Fruit fly (Drosophila melanogaster) whole organism, prepupa: ENCODE measurements around the gene CG45413.

Experiments used
- Blimp-1 ChIP-seq: fragments of 200-800 bp; sonication (Bioruptor generic); optimal IDR thresholded peaks from 3 replicates; lab custom pipeline; 2017; ENCODE audit warnings: missing biosample characterization, missing genetic modification characterization, mild to moderate bottlenecking, moderate library complexity, missing genetic modification reagents
- CG10631 ChIP-seq: fragments of 200-800 bp; sonication (Bioruptor generic); optimal IDR thresholded peaks from 2 replicates; lab custom pipeline; 2016; ENCODE audit warnings: missing biosample characterization, missing genetic modification characterization
- CG10669 ChIP-seq: fragments of 200-800 bp; sonication (Bioruptor generic); optimal IDR thresholded peaks from 3 replicates; lab custom pipeline; 2018; ENCODE audit warnings: missing biosample characterization, mild to moderate bottlenecking, missing genetic modification characterization, moderate library complexity
- CG11294 ChIP-seq: fragments of 200-800 bp; sonication (Bioruptor generic); IDR thresholded peaks from 2 replicates; pipeline ENCODE4 v1.3.6; 2022; ENCODE audit warnings: missing biosample characterization, missing genetic modification characterization
- CG11762 ChIP-seq: fragments of 200-800 bp; sonication (Bioruptor generic); optimal IDR thresholded peaks from 3 replicates; lab custom pipeline; 2016; ENCODE audit warnings: missing biosample characterization, missing genetic modification characterization; ENCODE audit not compliant: insufficient read depth
- CG11902 ChIP-seq: fragments of 200-800 bp; sonication (Bioruptor generic); optimal IDR thresholded peaks from 3 replicates; lab custom pipeline; 2016; ENCODE audit warnings: missing biosample characterization, missing genetic modification characterization
- CG15336 ChIP-seq: fragments of 200-800 bp; sonication (Bioruptor generic); IDR thresholded peaks from 2 replicates; pipeline ENCODE4 v1.3.6; 2022; ENCODE audit warnings: missing biosample characterization, missing genetic modification characterization
- CG1621 ChIP-seq: fragments of 200-800 bp; sonication (Bioruptor generic); optimal IDR thresholded peaks from 3 replicates; lab custom pipeline; 2018; ENCODE audit warnings: missing biosample characterization, mild to moderate bottlenecking, missing genetic modification characterization
- CG16779 ChIP-seq: fragments of 200-800 bp; sonication (Bioruptor generic); optimal IDR thresholded peaks from 3 replicates; lab custom pipeline; 2017; ENCODE audit warnings: missing biosample characterization, mild to moderate bottlenecking, missing genetic modification characterization
- CG3032 ChIP-seq: fragments of 200-800 bp; optimal IDR thresholded peaks from 2 replicates; lab custom pipeline; 2019; ENCODE audit warnings: missing biosample characterization, mild to moderate bottlenecking, missing genetic modification characterization, moderate library complexity
- CG31627 ChIP-seq: fragments of 200-800 bp; sonication (Bioruptor generic); optimal IDR thresholded peaks from 3 replicates; lab custom pipeline; 2016; ENCODE audit warnings: missing biosample characterization, missing genetic modification characterization
- CG32006 ChIP-seq: fragments of 200-800 bp; sonication (Bioruptor generic); optimal IDR thresholded peaks from 3 replicates; lab custom pipeline; 2017; ENCODE audit warnings: missing biosample characterization, mild to moderate bottlenecking, missing genetic modification characterization
- CG3919 ChIP-seq: fragments of 200-800 bp; sonication (Bioruptor generic); optimal IDR thresholded peaks from 3 replicates; lab custom pipeline; 2016; ENCODE audit warnings: missing biosample characterization, missing genetic modification characterization
- CG4318 ChIP-seq: fragments of 200-800 bp; sonication (Bioruptor generic); optimal IDR thresholded peaks from 3 replicates; lab custom pipeline; 2017; ENCODE audit warnings: missing biosample characterization, mild to moderate bottlenecking, missing genetic modification characterization
- CG6163 ChIP-seq: fragments of 200-800 bp; sonication (Bioruptor generic); IDR thresholded peaks from 3 replicates; pipeline ENCODE4 v1.3.6; 2022; ENCODE audit warnings: missing biosample characterization, missing genetic modification characterization
- CG6276 ChIP-seq: fragments of 200-800 bp; sonication (Bioruptor generic); optimal IDR thresholded peaks from 2 replicates; lab custom pipeline; 2017; ENCODE audit warnings: missing biosample characterization, mild to moderate bottlenecking, missing genetic modification characterization
- CG6808 ChIP-seq: fragments of 200-800 bp; sonication (Bioruptor generic); optimal IDR thresholded peaks from 3 replicates; lab custom pipeline; 2017; ENCODE audit warnings: missing biosample characterization, missing genetic modification characterization, mild to moderate bottlenecking, moderate library complexity, missing genetic modification reagents
- CG6854 ChIP-seq: fragments of 200-800 bp; sonication (Bioruptor generic); optimal IDR thresholded peaks from 2 replicates; lab custom pipeline; 2017; ENCODE audit warnings: missing biosample characterization, mild to moderate bottlenecking, missing genetic modification characterization
- CG7368 ChIP-seq: fragments of 200-800 bp; sonication (Bioruptor generic); optimal IDR thresholded peaks from 3 replicates; lab custom pipeline; 2016; ENCODE audit warnings: missing biosample characterization, missing genetic modification characterization
- CG8119 ChIP-seq: fragments of 200-800 bp; sonication (Bioruptor generic); IDR thresholded peaks from 3 replicates; pipeline ENCODE4 v1.3.6; 2022; ENCODE audit warnings: missing biosample characterization, missing genetic modification characterization
- CG8632 ChIP-seq: fragments of 200-800 bp; sonication (Bioruptor generic); optimal IDR thresholded peaks from 3 replicates; lab custom pipeline; 2016; ENCODE audit warnings: missing biosample characterization, missing genetic modification characterization
- Eip75B ChIP-seq: fragments of 200-800 bp; sonication (Bioruptor generic); optimal IDR thresholded peaks from 3 replicates; lab custom pipeline; 2016; ENCODE audit warnings: missing biosample characterization, missing genetic modification characterization
- Eip78C ChIP-seq: fragments of 200-800 bp; sonication (Bioruptor generic); peaks from one replicate; lab custom pipeline; 2016; ENCODE audit warnings: missing biosample characterization, missing genetic modification characterization
- Eip93F ChIP-seq: fragments of 200-800 bp; sonication (Bioruptor generic); optimal IDR thresholded peaks from 2 replicates; lab custom pipeline; 2016; ENCODE audit warnings: missing biosample characterization, mild to moderate bottlenecking, missing genetic modification characterization
- Ets96B ChIP-seq: fragments of 200-800 bp; optimal IDR thresholded peaks from 2 replicates; lab custom pipeline; 2019; ENCODE audit warnings: missing biosample characterization, mild to moderate bottlenecking, missing genetic modification characterization, moderate library complexity
- Hr38 ChIP-seq: sonication (Bioruptor generic); optimal IDR thresholded peaks from 2 replicates; lab custom pipeline; 2016; ENCODE audit warnings: missing biosample characterization, missing genetic modification characterization
- Hr39 ChIP-seq: fragments of 200-800 bp; sonication (Bioruptor generic); optimal IDR thresholded peaks from 2 replicates; lab custom pipeline; 2016; ENCODE audit warnings: missing biosample characterization, missing genetic modification characterization
- Hr4 ChIP-seq: fragments of 200-800 bp; sonication (Bioruptor generic); optimal IDR thresholded peaks from 3 replicates; lab custom pipeline; 2016; ENCODE audit warnings: missing biosample characterization, missing genetic modification characterization
- Lpt ChIP-seq: fragments of 200-800 bp; sonication (Bioruptor generic); optimal IDR thresholded peaks from 3 replicates; lab custom pipeline; 2016; ENCODE audit warnings: missing biosample characterization, missing genetic modification characterization
- Met ChIP-seq: fragments of 200-800 bp; sonication (Bioruptor generic); optimal IDR thresholded peaks from 3 replicates; lab custom pipeline; 2016; ENCODE audit warnings: missing biosample characterization, missing genetic modification characterization
- OdsH ChIP-seq: fragments of 200-800 bp; sonication (Bioruptor generic); optimal IDR thresholded peaks from 3 replicates; lab custom pipeline; 2016; ENCODE audit warnings: missing biosample characterization, missing genetic modification characterization
- Smox ChIP-seq: fragments of 200-800 bp; sonication (Bioruptor generic); optimal IDR thresholded peaks from 3 replicates; lab custom pipeline; 2016; ENCODE audit warnings: missing biosample characterization, missing genetic modification characterization
- Sox102F ChIP-seq: fragments of 200-800 bp; sonication (Bioruptor generic); optimal IDR thresholded peaks from 2 replicates; lab custom pipeline; 2016; ENCODE audit warnings: missing biosample characterization, mild to moderate bottlenecking, missing genetic modification characterization
- Sox14 ChIP-seq: fragments of 200-800 bp; sonication (Bioruptor generic); optimal IDR thresholded peaks from 3 replicates; lab custom pipeline; 2016; ENCODE audit warnings: missing biosample characterization, missing genetic modification characterization
- Sox15 ChIP-seq: fragments of 200-800 bp; sonication (Bioruptor generic); optimal IDR thresholded peaks from 3 replicates; lab custom pipeline; 2016; ENCODE audit warnings: missing biosample characterization, missing genetic modification characterization
- achi ChIP-seq: fragments of 200-800 bp; sonication (Bioruptor generic); optimal IDR thresholded peaks from 3 replicates; lab custom pipeline; 2016; ENCODE audit warnings: missing biosample characterization, missing genetic modification characterization
- acj6 ChIP-seq: fragments of 200-800 bp; sonication (Bioruptor generic); optimal IDR thresholded peaks from 3 replicates; lab custom pipeline; 2016; ENCODE audit warnings: missing biosample characterization, missing genetic modification characterization
- cyc ChIP-seq: fragments of 200-800 bp; sonication (Bioruptor generic); optimal IDR thresholded peaks from 3 replicates; lab custom pipeline; 2016; ENCODE audit warnings: missing biosample characterization, missing genetic modification characterization
- dac ChIP-seq: fragments of 200-800 bp; sonication (Bioruptor generic); optimal IDR thresholded peaks from 2 replicates; lab custom pipeline; 2017; ENCODE audit warnings: missing biosample characterization, mild to moderate bottlenecking, missing genetic modification characterization
- dsx ChIP-seq: fragments of 200-800 bp; optimal IDR thresholded peaks from 3 replicates; lab custom pipeline; 2019; ENCODE audit warnings: missing biosample characterization, mild to moderate bottlenecking, missing genetic modification characterization, moderate library complexity; ENCODE audit not compliant: poor library complexity, severe bottlenecking
- eg ChIP-seq: fragments of 200-800 bp; sonication (Bioruptor generic); IDR thresholded peaks from 3 replicates; pipeline ENCODE4 v1.3.6; 2022; ENCODE audit warnings: missing biosample characterization, missing genetic modification characterization
- fd59A ChIP-seq: fragments of 200-800 bp; sonication (Bioruptor generic); optimal IDR thresholded peaks from 2 replicates; lab custom pipeline; 2017; ENCODE audit warnings: missing biosample characterization, mild to moderate bottlenecking, missing genetic modification characterization, missing genetic modification reagents
- fd85E ChIP-seq: fragments of 200-800 bp; sonication (Bioruptor generic); optimal IDR thresholded peaks from 3 replicates; lab custom pipeline; 2016; ENCODE audit warnings: missing biosample characterization, missing genetic modification characterization
- net ChIP-seq: fragments of 200-800 bp; sonication (Bioruptor generic); optimal IDR thresholded peaks from 3 replicates; lab custom pipeline; 2016; ENCODE audit warnings: missing biosample characterization, missing genetic modification characterization
- pdm3 ChIP-seq: fragments of 200-800 bp; sonication (Bioruptor generic); optimal IDR thresholded peaks from 3 replicates; lab custom pipeline; 2016; ENCODE audit warnings: missing biosample characterization, missing genetic modification characterization
- spab ChIP-seq: fragments of 200-800 bp; sonication (Bioruptor generic); optimal IDR thresholded peaks from 2 replicates; lab custom pipeline; 2017; ENCODE audit warnings: missing biosample characterization, mild to moderate bottlenecking, missing genetic modification characterization, missing genetic modification reagents
- ss ChIP-seq, 2 experiments: fragments of 200-800 bp; sonication (Bioruptor generic); optimal IDR thresholded peaks; 2 replicates in 1 of 2; 3 replicates in 1 of 2; lab custom pipeline; 2017 to 2018; ENCODE audit warnings: mild to moderate bottlenecking in 2 of 2, missing biosample characterization in 2 of 2, missing genetic modification characterization in 2 of 2, moderate library complexity in 1 of 2
- svp ChIP-seq: fragments of 200-800 bp; sonication (Bioruptor generic); peaks from one replicate; lab custom pipeline; 2016; ENCODE audit warnings: missing biosample characterization, missing genetic modification characterization
- vri ChIP-seq: fragments of 200-800 bp; sonication (Bioruptor generic); optimal IDR thresholded peaks from 3 replicates; lab custom pipeline; 2016; ENCODE audit warnings: missing biosample characterization, mild to moderate bottlenecking, missing genetic modification characterization

The CG45413 gene

dm6 chr3L:6943948-6944319 lies 12.2 kb upstream of the CG45413 start:
- TF ChIP-seq cyc (GFP tag; lab: Kevin White, UChicago) = no peak

dm6 chr3L:6943204-6943947 lies 11.6 kb upstream of the CG45413 start:
- TF ChIP-seq CG32006 (GFP tag; lab: Kevin White, UChicago) (peak; percentile 9), net (GFP tag; lab: Kevin White, UChicago) (no peak), cyc (GFP tag; lab: Kevin White, UChicago) (no peak), CG11294 (no peak), CG16779 (tag; lab: Kevin White, UChicago) (no peak), acj6 (GFP tag; lab: Kevin White, UChicago) (no peak), CG3919 (GFP tag; lab: Kevin White, UChicago) (no peak), CG6276 (GFP tag; lab: Kevin White, UChicago) (peak; percentile 55), dsx (GFP tag; lab: Kevin White, UChicago) (no peak), pdm3 (GFP tag; lab: Kevin White, UChicago) (no peak), CG10669 (GFP tag; lab: Kevin White, UChicago) (no peak), Sox15 (no peak), CG11762 (no peak), achi (GFP tag; lab: Kevin White, UChicago) (no peak), CG6854 (GFP tag; lab: Kevin White, UChicago) (no peak), Eip93F (no peak), CG15336 (GFP tag; lab: Robert Waterston, UW) (peak; percentile 61), Sox14 (no peak), Eip75B (GFP tag; lab: Kevin White, UChicago) (no peak), CG6163 (GFP tag; lab: Robert Waterston, UW) (no peak), Hr39 (GFP tag; lab: Kevin White, UChicago) (no peak), Ets96B (tag; lab: Kevin White, UChicago) (no peak), ss (GFP tag; optimal IDR thresholded peaks at IDR 0.05; lab: Kevin White, UChicago) (no peak), Smox (GFP tag; lab: Kevin White, UChicago) (no peak), OdsH (GFP tag; lab: Kevin White, UChicago) (no peak), CG31627 (GFP tag; lab: Kevin White, UChicago) (no peak), Met (no peak), CG3032 (tag; lab: Kevin White, UChicago) (no peak), fd59A (GFP tag; lab: Kevin White, UChicago) (no peak), spab (GFP tag; lab: Kevin White, UChicago) (no peak), dac (GFP tag; lab: Kevin White, UChicago) (no peak), CG4318 (GFP tag; lab: Kevin White, UChicago) (no peak), Eip78C (GFP tag; lab: Kevin White, UChicago) (peak; percentile 14), CG11902 (GFP tag; lab: Kevin White, UChicago) (no peak), CG10631 (no peak), CG6808 (no peak), vri (no peak), CG8632 (GFP tag; lab: Kevin White, UChicago) (no peak), svp (GFP tag; lab: Kevin White, UChicago) (no peak), Lpt (GFP tag; lab: Kevin White, UChicago) (no peak), Hr38 (GFP tag; lab: Kevin White, UChicago) (no peak), CG1621 (no peak), CG8119 (GFP tag; lab: Robert Waterston, UW) (peak; percentile 20; the same call in 1 of the 3 replicates), eg (GFP tag; lab: Robert Waterston, UW) (peak; percentile 35; the same call in 2 of the 3 replicates), Sox102F (no peak), CG7368 (no peak), fd85E (no peak), Hr4 (GFP tag; lab: Kevin White, UChicago) (no peak), Blimp-1 (GFP tag; lab: Kevin White, UChicago) (no peak)
